Worm (Caenorhabditis elegans) whole organism, young adult: ENCODE results near the gene srw-51.
"Not testable (repeated sequence)": the region's sequence is repeated elsewhere in the genome, so short reads cannot be mapped to it uniquely, and the experiment has no call there.

Experiments used
- B0261.1 ChIP-seq: sonication (generic microtip); optimal IDR thresholded peaks from 2 replicates; lab custom pipeline; 2016; ENCODE audit warnings: mild to moderate bottlenecking, missing genetic modification characterization, moderate library complexity, missing compliant biosample characterization
- cebp-2 ChIP-seq: fragments of 200-800 bp; sonication (Bioruptor generic); IDR thresholded peaks from 2 replicates; pipeline ENCODE4 v1.3.6; 2022; ENCODE audit warnings: missing genetic modification characterization, missing compliant biosample characterization
- mxl-1 ChIP-seq: sonication (generic microtip); optimal IDR thresholded peaks from 2 replicates; lab custom pipeline; 2016; ENCODE audit warnings: missing genetic modification characterization, missing compliant biosample characterization
- snpc-4 ChIP-seq, 5 experiments: fragments of 150-350 bp in 1 of 5; sonication (generic microtip) in 4 of 5; optimal IDR thresholded peaks; 2 replicates each; lab custom pipeline; 2014 to 2018; ENCODE audit warnings: missing genetic modification characterization in 5 of 5, missing biosample characterization in 3 of 5, antibody characterized with exemption in 2 of 5, mild to moderate bottlenecking in 2 of 5, missing compliant biosample characterization in 2 of 5, missing genotype in 2 of 5, moderate library complexity in 2 of 5, missing genetic modification reagents in 1 of 5
- tbp1 ChIP-seq: fragments of 200-800 bp; sonication (Bioruptor generic); optimal IDR thresholded peaks from 2 replicates; lab custom pipeline; 2018; ENCODE audit warnings: mild to moderate bottlenecking, missing genetic modification characterization, missing compliant biosample characterization
- zfh-2 ChIP-seq: fragments of 200-800 bp; sonication (Bioruptor generic); conservative IDR thresholded peaks from 2 replicates; pipeline ENCODE4 v1.3.6; 2022; ENCODE audit warnings: missing genetic modification reagents, missing genetic modification characterization, missing compliant biosample characterization

Gene srw-51

ce11 chrV:17151292-17151691 is 19.4 kb downstream of the srw-51 start:
- TF ChIP-seq zfh-2 = peak; percentile 53
- TF ChIP-seq cebp-2 = 0 out of 2 replicates have a peak, but pooled peaks have one; percentile 19
- TF ChIP-seq mxl-1 (tag; lab: Kevin White, UChicago) = no peak

- peak; percentile 8 for TF ChIP-seq B0261.1 (tag; lab: Kevin White, UChicago)
- not testable (repeated sequence) for TF ChIP-seq snpc-4 (GFP tag; optimal IDR thresholded peaks at IDR 0.05; lab: Kevin White, UChicago)
- TF ChIP-seq snpc-4 (tag; optimal IDR thresholded peaks at IDR 0.05; lab: Kevin White, UChicago) = peak in 2 of 4 experiments; percentile 73 to 87
- TF ChIP-seq tbp1 (GFP tag; lab: Kevin White, UChicago) = peak; percentile 46
Measured at ce11 chrV:17129328-17129727, 41.4 kb downstream of the srw-51 start.
